Worm (Caenorhabditis elegans) whole organism, early embryonic: ENCODE measurements around the gene F09E10.5.

ENCODE experiments used
- ama-1 ChIP-seq: fragments of 150-350 bp; optimal IDR thresholded peaks from 2 replicates; lab custom pipeline; 2014
- ets-7 ChIP-seq: sonication (generic microtip); optimal IDR thresholded peaks from 2 replicates; lab custom pipeline; 2016; ENCODE audit warnings: missing genotype, missing genetic modification characterization, missing compliant biosample characterization
- flt-1 ChIP-seq: fragments of 200-800 bp; sonication (Bioruptor generic); IDR thresholded peaks from 2 replicates; pipeline ENCODE4 v1.3.6; 2022; ENCODE audit warnings: missing genetic modification characterization, missing compliant biosample characterization
- hnd-1 ChIP-seq: sonication (generic microtip); optimal IDR thresholded peaks from 2 replicates; lab custom pipeline; 2016; ENCODE audit warnings: missing genetic modification characterization, missing compliant biosample characterization
- tbx-37 ChIP-seq: fragments of 200-800 bp; sonication (Bioruptor generic); conservative IDR thresholded peaks from 2 replicates; pipeline ENCODE4 v1.3.6; 2022; ENCODE audit warnings: missing genetic modification reagents, missing genetic modification characterization, missing compliant biosample characterization

ce11 chrX:1499499-1499898 lies 5.3 kb upstream of the F09E10.5 start:
- TF ChIP-seq tbx-37 (GFP tag; lab: Robert Waterston, UW) (no peak), ama-1 (lab: Kevin White, UChicago) (no peak), hnd-1 (no peak), ets-7 (tag; lab: Kevin White, UChicago) (no peak), flt-1 (no peak)
